Fruit fly (Drosophila melanogaster) whole organism: ENCODE measurements around the gene CG5768.

Experiments
- CG8478 ChIP-seq: fragments of >200 bp; optimal IDR thresholded peaks from 2 replicates; lab custom pipeline; 2018; ENCODE audit warnings: inconsistent platforms
- Dll ChIP-seq: fragments of >200 bp; optimal IDR thresholded peaks from 2 replicates; lab custom pipeline; 2017
- EcR ChIP-seq, 2 experiments: fragments of >200 bp; optimal IDR thresholded peaks; 2 replicates each; lab custom pipeline; 2017; ENCODE audit warnings: missing biosample characterization in 2 of 2, missing genetic modification characterization in 2 of 2, missing genetic modification reagents in 2 of 2
- pan ChIP-seq: fragments of >200 bp; optimal IDR thresholded peaks from 2 replicates; lab custom pipeline; 2017
- psq ChIP-seq: fragments of >200 bp; optimal IDR thresholded peaks from 2 replicates; lab custom pipeline; 2017
- usp ChIP-seq: fragments of >200 bp; optimal IDR thresholded peaks from 2 replicates; lab custom pipeline; 2017; ENCODE audit warnings: missing biosample characterization, missing genetic modification characterization, mixed read lengths

The CG5768 gene

dm6 chr3R:24364880-24365604, 25.1 kb downstream of the CG5768 start, which contains the start of the genes CG17784 and CG13613:
Gene CG17784, minus strand, starts transcription at chr3R:24364980.
Gene CG13613, plus strand, starts transcription at chr3R:24365554.
- TF ChIP-seq EcR (GFP tag; optimal IDR thresholded peaks at IDR 0.05; lab: Kevin White, UChicago): no peak
- TF ChIP-seq pan (lab: Kevin White, UChicago): no peak
- no peak for TF ChIP-seq CG8478
- TF ChIP-seq Dll (lab: Kevin White, UChicago): no peak
- no peak for TF ChIP-seq usp
- TF ChIP-seq psq (lab: Kevin White, UChicago): no peak

dm6 chr3R:24362838-24363237, 27.3 kb downstream of the CG5768 start, which contains the start of gene CG33340:
Gene CG33340, plus strand, starts transcription at chr3R:24363138.
- TF ChIP-seq psq (lab: Kevin White, UChicago) (no peak), CG8478 (no peak), EcR (GFP tag; optimal IDR thresholded peaks at IDR 0.05; lab: Kevin White, UChicago) (no peak), pan (lab: Kevin White, UChicago) (no peak), Dll (lab: Kevin White, UChicago) (no peak), usp (no peak)

- TF ChIP-seq usp (no peak), CG8478 (no peak), psq (lab: Kevin White, UChicago) (no peak), pan (lab: Kevin White, UChicago) (no peak), Dll (lab: Kevin White, UChicago) (no peak), EcR (GFP tag; optimal IDR thresholded peaks at IDR 0.05; lab: Kevin White, UChicago) (no peak)
These were observed 28.6 kb downstream of the CG5768 start, which contains the start of the genes CG5762 and CG33339 for dm6 chr3R:24361583-24361982. Gene CG5762, minus strand, starts transcription at chr3R:24361683. Gene CG33339, plus strand, starts transcription at chr3R:24361847.

dm6 chr3R:24359957-24360356, 30.2 kb downstream of the CG5768 start, which contains the start of gene CG18528:
Gene CG18528, minus strand, starts transcription at chr3R:24360144.
- TF ChIP-seq psq (lab: Kevin White, UChicago): no peak

dm6 chr3R:24357698-24358097, 32.4 kb downstream of the CG5768 start, which contains the start of gene Golgin84:
Gene Golgin84, minus strand, starts transcription at chr3R:24357938.
- no peak for TF ChIP-seq Dll (lab: Kevin White, UChicago)
- TF ChIP-seq EcR (GFP tag; optimal IDR thresholded peaks at IDR 0.05; lab: Kevin White, UChicago): no peak
- TF ChIP-seq pan (lab: Kevin White, UChicago): no peak
- no peak for TF ChIP-seq psq (lab: Kevin White, UChicago)
- TF ChIP-seq CG8478: no peak
- TF ChIP-seq usp: no peak

- TF ChIP-seq EcR (GFP tag; optimal IDR thresholded peaks at IDR 0.05; lab: Kevin White, UChicago) (no peak), usp (no peak), CG8478 (no peak), psq (lab: Kevin White, UChicago) (no peak), pan (lab: Kevin White, UChicago) (no peak), Dll (lab: Kevin White, UChicago) (no peak)
These were observed 36.7 kb downstream of the CG5768 start for dm6 chr3R:24353448-24353847.

- TF ChIP-seq psq (lab: Kevin White, UChicago): no peak
- no peak for TF ChIP-seq pan (lab: Kevin White, UChicago)
These were observed 41.5 kb downstream of the CG5768 start, which contains the start of the genes CG5746 and CG6454 for dm6 chr3R:24348420-24349190. Gene CG5746, minus strand, starts transcription at chr3R:24348791. Gene CG6454, plus strand, starts transcription at chr3R:24349182.

DNA sequence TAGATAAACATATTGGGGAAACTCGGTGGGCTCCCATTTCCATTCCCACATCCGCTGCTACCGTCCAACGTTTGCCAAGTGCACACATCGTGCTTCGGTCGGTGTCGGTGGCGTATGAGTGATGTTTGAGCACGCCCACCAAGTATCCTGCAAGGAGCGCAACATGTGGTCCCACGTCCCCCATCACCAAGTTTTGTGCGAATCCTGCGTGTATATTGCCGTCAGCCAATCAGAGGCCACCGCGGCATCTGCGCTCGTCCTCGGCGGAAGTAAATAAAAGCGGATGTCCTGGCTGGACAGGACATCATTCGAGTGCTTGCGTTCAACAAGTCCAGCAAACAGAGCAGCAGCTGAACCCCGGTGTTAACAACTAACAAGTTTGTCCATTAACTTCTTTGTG, 48.9 kb downstream of the CG5768 start, which contains the start of gene Ms:
TSS of gene Ms (plus strand) at position 301 of the 400 bp plus-strand sequence.
- TF ChIP-seq CG8478 (no peak), Dll (lab: Kevin White, UChicago) (no peak), usp (no peak), EcR (GFP tag; optimal IDR thresholded peaks at IDR 0.05; lab: Kevin White, UChicago) (no peak), pan (lab: Kevin White, UChicago) (no peak), psq (lab: Kevin White, UChicago) (no peak)

DNA sequence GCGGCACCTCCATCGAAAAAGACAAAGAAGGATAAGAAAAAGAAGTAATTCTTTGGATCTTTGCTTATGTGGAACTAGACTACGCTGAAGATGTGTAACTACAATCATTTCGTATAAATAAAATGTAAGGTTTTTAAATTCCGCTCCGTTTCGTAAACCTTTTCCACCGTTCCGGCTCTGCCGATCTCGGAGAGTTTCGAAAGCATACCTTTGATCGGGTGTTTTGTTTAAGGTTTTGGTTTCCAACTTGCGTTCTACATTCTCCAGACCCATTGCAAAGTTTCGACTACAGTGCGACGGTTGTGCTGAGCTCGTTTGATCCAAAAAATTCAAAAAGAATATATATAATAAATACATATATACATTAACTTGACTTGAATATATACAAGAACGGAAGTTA, 53.5 kb downstream of the CG5768 start, which contains the start of gene CG6432:
TSS of gene CG6432 (plus strand) at position 301 of the 400 bp plus-strand sequence.
- TF ChIP-seq psq (lab: Kevin White, UChicago) (no peak), pan (lab: Kevin White, UChicago) (no peak), EcR (GFP tag; optimal IDR thresholded peaks at IDR 0.05; lab: Kevin White, UChicago) (no peak), Dll (lab: Kevin White, UChicago) (no peak), usp (no peak), CG8478 (no peak)
